Worm (Caenorhabditis elegans): ENCODE results near the gene elo-1.

Gene elo-1

ce11 chrIV:9527002-9527401 is 836 bp downstream of the elo-1 start (continued):
- TF ChIP-seq madf-5 (GFP tag; IDR thresholded peaks at IDR 0.05), result 0 out of 4 replicates have a peak, but pooled peaks of 1 of the 2 experiments have one; percentile 36
- no peak for TF ChIP-seq nhr-42 (GFP tag; IDR thresholded peaks at IDR 0.05)
- peak; percentile 9 for TF ChIP-seq nhr-6 (tag; optimal IDR thresholded peaks at IDR 0.05)
- peak; percentile 52 for TF ChIP-seq hlh-11 (tag; optimal IDR thresholded peaks at IDR 0.05)
- TF ChIP-seq F10B5.3 (tag; optimal IDR thresholded peaks at IDR 0.05), result no peak
- TF ChIP-seq ctbp-1 (GFP tag; IDR thresholded peaks at IDR 0.05), result no peak
- peak; percentile 32 for TF ChIP-seq pqm-1 (tag; optimal IDR thresholded peaks at IDR 0.05)
- no peak for TF ChIP-seq ceh-28 (tag; optimal IDR thresholded peaks at IDR 0.05)
- TF ChIP-seq Y105C5A.15 (GFP tag; IDR thresholded peaks at IDR 0.05), result no peak
- no peak for TF ChIP-seq F44E2.7 (GFP tag; IDR thresholded peaks at IDR 0.05)
- TF ChIP-seq hif-1 (tag; optimal IDR thresholded peaks at IDR 0.05), result no peak
- no peak for TF ChIP-seq snpc-4 (tag; optimal IDR thresholded peaks at IDR 0.05)
- no peak for TF ChIP-seq nhr-76 (tag; optimal IDR thresholded peaks at IDR 0.05)
- TF ChIP-seq lin-1 (GFP tag; IDR thresholded peaks at IDR 0.05), result no peak
- TF ChIP-seq ceh-44 (GFP tag; IDR thresholded peaks at IDR 0.05), result no peak
- no peak for TF ChIP-seq T26A8.4 (GFP tag; IDR thresholded peaks at IDR 0.05)
- TF ChIP-seq gei-8 (GFP tag; optimal IDR thresholded peaks at IDR 0.05), result no peak
- no peak for TF ChIP-seq F26F4.8 (GFP tag; conservative IDR thresholded peaks at IDR 0.05)
- no peak for TF ChIP-seq daf-8 (GFP tag; IDR thresholded peaks at IDR 0.05)

- TF ChIP-seq lir-3 (tag; optimal IDR thresholded peaks at IDR 0.05), result no peak
- TF ChIP-seq nhr-10 (tag; optimal IDR thresholded peaks at IDR 0.05), result no peak
- no peak for TF ChIP-seq R02D3.7 (tag; optimal IDR thresholded peaks at IDR 0.05)
- TF ChIP-seq madf-5 (GFP tag; IDR thresholded peaks at IDR 0.05), result no peak
- TF ChIP-seq aly-2 (tag; optimal IDR thresholded peaks at IDR 0.05), result no peak
- TF ChIP-seq D1046.2 (GFP tag; IDR thresholded peaks at IDR 0.05), result no peak
- no peak for TF ChIP-seq F10B5.3 (tag; optimal IDR thresholded peaks at IDR 0.05)
- no peak for TF ChIP-seq nhr-102 (tag; optimal IDR thresholded peaks at IDR 0.05)
- no peak for TF ChIP-seq nhr-28 (tag; optimal IDR thresholded peaks at IDR 0.05)
- TF ChIP-seq zfp-2 (tag; optimal IDR thresholded peaks at IDR 0.05), result no peak
- no peak for TF ChIP-seq ctbp-1 (GFP tag; IDR thresholded peaks at IDR 0.05)
- TF ChIP-seq daf-12 (tag; optimal IDR thresholded peaks at IDR 0.05), result no peak
- no peak for TF ChIP-seq tra-1 (GFP tag; IDR thresholded peaks at IDR 0.05)
- no peak for TF ChIP-seq nhr-77 (tag; optimal IDR thresholded peaks at IDR 0.05)
- TF ChIP-seq arid-1 (GFP tag; conservative IDR thresholded peaks at IDR 0.05), result no peak
- TF ChIP-seq zag-1 (tag; optimal IDR thresholded peaks at IDR 0.05), result no peak
- no peak for TF ChIP-seq set-16 (GFP tag; IDR thresholded peaks at IDR 0.05)
- TF ChIP-seq ztf-7 (tag; optimal IDR thresholded peaks at IDR 0.05), result no peak
Observed at ce11 chrIV:9529647-9530046, 3.5 kb downstream of the elo-1 start, which contains the start of gene elo-7. TSS of gene elo-7 (plus strand) at chrIV:9529947.

ce11 chrIV:9530768-9531167 is 4.6 kb downstream of the elo-1 start:
- TF ChIP-seq Y105C5A.15 (GFP tag; IDR thresholded peaks at IDR 0.05) (no peak), nhr-28 (tag; optimal IDR thresholded peaks at IDR 0.05) (no peak), nhr-41 (GFP tag; IDR thresholded peaks at IDR 0.05) (no peak), madf-9 (GFP tag; conservative IDR thresholded peaks at IDR 0.05) (no peak), unc-39 (tag; optimal IDR thresholded peaks at IDR 0.05) (no peak), ctbp-1 (GFP tag; IDR thresholded peaks at IDR 0.05) (no peak), saeg-2 (GFP tag; IDR thresholded peaks at IDR 0.05) (no peak), zip-2 (tag; optimal IDR thresholded peaks at IDR 0.05) (no peak), spr-3 (GFP tag; optimal IDR thresholded peaks at IDR 0.05) (peak; percentile 55), aha-1 (tag) (peak; percentile 97), mdt-29 (GFP tag; IDR thresholded peaks at IDR 0.05) (no peak), ama-1 (optimal IDR thresholded peaks at IDR 0.05) (peak; percentile 20), T26A8.4 (GFP tag; IDR thresholded peaks at IDR 0.05) (peak; percentile 26; the same call in 1 of the 2 replicates), zip-11 (GFP tag; IDR thresholded peaks at IDR 0.05) (no peak), nhr-11 (tag; optimal IDR thresholded peaks at IDR 0.05) (no peak), lin-1 (GFP tag; IDR thresholded peaks at IDR 0.05) (no peak), snpc-4 (tag; optimal IDR thresholded peaks at IDR 0.05) (no peak), fos-1 (tag; optimal IDR thresholded peaks at IDR 0.05) (no peak), F37D6.2 (tag; optimal IDR thresholded peaks at IDR 0.05) (no peak), nhr-25 (tag; optimal IDR thresholded peaks at IDR 0.05; ENCODE audit: borderline replicate concordance, insufficient read depth) (peak; percentile 36), snpc-1.2 (GFP tag; IDR thresholded peaks at IDR 0.05) (no peak), tag-97 (GFP tag; IDR thresholded peaks at IDR 0.05) (no peak), unc-62 (GFP tag; optimal IDR thresholded peaks at IDR 0.05 in 1 of 2) (peak in 1 of 2 experiments; percentile 39), unc-62 (tag; optimal IDR thresholded peaks at IDR 0.05) (no peak)

Data from whole organism, L4 larva.